Worm (Caenorhabditis elegans): ENCODE measurements around the gene ttr-54.

- TF ChIP-seq fkh-10 (GFP tag; optimal IDR thresholded peaks at IDR 0.05) = no peak
- TF ChIP-seq elt-2 (tag; optimal IDR thresholded peaks at IDR 0.05) = no peak
- TF ChIP-seq skn-1 (tag; optimal IDR thresholded peaks at IDR 0.05) = no peak
These were observed 22.2 kb downstream of the ttr-54 start, which contains the start of gene mspn-1 for ce11 chrIV:10177779-10178178.
